Worm (Caenorhabditis elegans) whole organism, young adult: ENCODE measurements around the gene Y53G8AR.1.

Source experiments
- B0035.1 ChIP-seq: sonication (generic microtip); optimal IDR thresholded peaks from 2 replicates; lab custom pipeline; 2016; ENCODE audit warnings: missing genetic modification characterization, mild to moderate bottlenecking, missing compliant biosample characterization, missing genotype, missing genetic modification reagents
- C17E4.6 ChIP-seq: fragments of 200-800 bp; sonication (Bioruptor generic); IDR thresholded peaks from 2 replicates; pipeline ENCODE4 v1.3.6; 2022; ENCODE audit warnings: missing genetic modification reagents, missing genetic modification characterization, missing compliant biosample characterization
- F33H1.4 ChIP-seq: fragments of 200-800 bp; sonication (Bioruptor generic); IDR thresholded peaks from 2 replicates; pipeline ENCODE4 v1.3.6; 2022; ENCODE audit warnings: missing genetic modification reagents, missing genetic modification characterization, missing compliant biosample characterization
- F39B2.1 ChIP-seq: fragments of 200-800 bp; sonication (Bioruptor generic); IDR thresholded peaks from 2 replicates; pipeline ENCODE4 v1.3.6; 2022; ENCODE audit warnings: missing genetic modification reagents, missing genetic modification characterization, missing compliant biosample characterization
- F57A8.1 ChIP-seq: fragments of 200-800 bp; sonication (Bioruptor generic); optimal IDR thresholded peaks from 2 replicates; lab custom pipeline; 2018; ENCODE audit warnings: mild to moderate bottlenecking, missing genetic modification characterization, moderate library complexity, missing compliant biosample characterization
- K11D2.4 ChIP-seq: fragments of 200-800 bp; sonication (Bioruptor generic); IDR thresholded peaks from 2 replicates; pipeline ENCODE4 v1.3.6; 2022; ENCODE audit warnings: missing genetic modification reagents, missing genetic modification characterization, missing compliant biosample characterization
- K12H6.12 ChIP-seq: fragments of 200-800 bp; sonication (Bioruptor generic); optimal IDR thresholded peaks from 2 replicates; lab custom pipeline; 2018; ENCODE audit warnings: mild to moderate bottlenecking, missing genetic modification characterization, missing compliant biosample characterization
- Y53F4B.3 ChIP-seq: fragments of 200-800 bp; sonication (Bioruptor generic); IDR thresholded peaks from 2 replicates; pipeline ENCODE4 v1.3.6; 2022; ENCODE audit warnings: missing genetic modification reagents, missing genetic modification characterization, missing compliant biosample characterization
- akir-1 ChIP-seq: fragments of 200-800 bp; sonication (Bioruptor generic); optimal IDR thresholded peaks from 2 replicates; lab custom pipeline; 2018; ENCODE audit warnings: mild to moderate bottlenecking, missing genetic modification characterization, moderate library complexity, missing compliant biosample characterization
- ama-1 ChIP-seq, 3 experiments: fragments of 150-350 bp in 1 of 3; sonication (generic microtip) in 2 of 3; optimal IDR thresholded peaks; 2 replicates each; lab custom pipeline; 2014 to 2018; ENCODE audit warnings: missing biosample characterization in 2 of 3, missing genetic modification characterization in 2 of 3, missing genetic modification reagents in 2 of 3
- athp-1 ChIP-seq: sonication (generic microtip); optimal IDR thresholded peaks from 2 replicates; lab custom pipeline; 2017; ENCODE audit warnings: mild to moderate bottlenecking, missing genetic modification characterization, missing compliant biosample characterization
- attf-3 ChIP-seq: fragments of 200-800 bp; sonication (Bioruptor generic); conservative IDR thresholded peaks from 2 replicates; pipeline ENCODE4 v1.3.6; 2022; ENCODE audit warnings: missing genetic modification reagents, missing genetic modification characterization, missing compliant biosample characterization
- bed-2 ChIP-seq: fragments of 200-800 bp; sonication (Bioruptor generic); IDR thresholded peaks from 2 replicates; pipeline ENCODE4 v1.3.6; 2022; ENCODE audit warnings: missing genetic modification reagents, missing genetic modification characterization, missing compliant biosample characterization
- cebp-2 ChIP-seq: fragments of 200-800 bp; sonication (Bioruptor generic); IDR thresholded peaks from 2 replicates; pipeline ENCODE4 v1.3.6; 2022; ENCODE audit warnings: missing genetic modification characterization, missing compliant biosample characterization
- ceh-27 ChIP-seq: fragments of 200-800 bp; sonication (Bioruptor generic); optimal IDR thresholded peaks from 2 replicates; lab custom pipeline; 2018; ENCODE audit warnings: mild to moderate bottlenecking, missing genetic modification characterization, moderate library complexity, missing compliant biosample characterization
- efl-1 ChIP-seq: fragments of 150-350 bp; optimal IDR thresholded peaks from 2 replicates; lab custom pipeline; 2014; ENCODE audit warnings: missing biosample characterization, missing genetic modification reagents, missing genetic modification characterization
- egl-44 ChIP-seq: fragments of 200-800 bp; sonication (Bioruptor generic); IDR thresholded peaks from 2 replicates; pipeline ENCODE4 v1.3.6; 2022; ENCODE audit warnings: missing genetic modification reagents, missing genetic modification characterization, missing compliant biosample characterization
- egrh-3 ChIP-seq: fragments of 200-800 bp; sonication (Bioruptor generic); IDR thresholded peaks from 2 replicates; pipeline ENCODE4 v1.3.6; 2022; ENCODE audit warnings: missing genetic modification reagents, missing genetic modification characterization, missing compliant biosample characterization
- ekl-4 ChIP-seq: fragments of 200-800 bp; sonication (Bioruptor generic); IDR thresholded peaks from 2 replicates; pipeline ENCODE4 v1.3.6; 2022; ENCODE audit warnings: missing genetic modification reagents, missing genetic modification characterization, missing compliant biosample characterization
- him-1 ChIP-seq: sonication (generic microtip); optimal IDR thresholded peaks from 2 replicates; lab custom pipeline; 2016; ENCODE audit warnings: missing genotype, missing genetic modification reagents, missing genetic modification characterization, missing compliant biosample characterization
- hmg-20 ChIP-seq: fragments of 200-800 bp; sonication (Bioruptor generic); IDR thresholded peaks from 2 replicates; pipeline ENCODE4 v1.3.6; 2022; ENCODE audit warnings: missing genetic modification reagents, missing genetic modification characterization, missing compliant biosample characterization
- hrde-1 ChIP-seq: sonication (generic microtip); optimal IDR thresholded peaks from 2 replicates; lab custom pipeline; 2016; ENCODE audit warnings: missing genetic modification characterization, mild to moderate bottlenecking, missing compliant biosample characterization, moderate library complexity, missing genotype, missing genetic modification reagents, borderline replicate concordance
- hsf-1 ChIP-seq: fragments of 200-800 bp; sonication (Bioruptor generic); IDR thresholded peaks from 2 replicates; pipeline ENCODE4 v1.3.6; 2022; ENCODE audit warnings: missing genetic modification reagents, missing genetic modification characterization, missing compliant biosample characterization
- let-607 ChIP-seq, 2 experiments: fragments of 200-800 bp in 1 of 2; sonication (Bioruptor generic) in 1 of 2; sonication (generic microtip) in 1 of 2; optimal IDR thresholded peaks; 2 replicates each; lab custom pipeline; 2016 to 2018; ENCODE audit warnings: mild to moderate bottlenecking in 2 of 2, missing compliant biosample characterization in 2 of 2, missing genetic modification characterization in 2 of 2, moderate library complexity in 2 of 2, missing genotype in 1 of 2
- lin-40 ChIP-seq: sonication (generic microtip); optimal IDR thresholded peaks from 2 replicates; lab custom pipeline; 2016; ENCODE audit warnings: missing genetic modification characterization, mild to moderate bottlenecking, missing compliant biosample characterization, missing genotype, missing genetic modification reagents
- lin-54 ChIP-seq: fragments of 200-800 bp; sonication (Bioruptor generic); optimal IDR thresholded peaks from 2 replicates; lab custom pipeline; 2018; ENCODE audit warnings: mild to moderate bottlenecking, missing genetic modification characterization, missing compliant biosample characterization
- lsl-1 ChIP-seq: fragments of 200-800 bp; sonication (Bioruptor generic); optimal IDR thresholded peaks from 2 replicates; lab custom pipeline; 2018; ENCODE audit warnings: mild to moderate bottlenecking, missing genetic modification characterization, moderate library complexity, missing compliant biosample characterization
- lsy-27 ChIP-seq: sonication (generic microtip); optimal IDR thresholded peaks from 2 replicates; lab custom pipeline; 2017; ENCODE audit warnings: missing genetic modification characterization, mild to moderate bottlenecking, missing compliant biosample characterization, antibody characterized with exemption, missing genotype, borderline replicate concordance; ENCODE audit not compliant: insufficient read depth
- madf-10 ChIP-seq: sonication (generic microtip); optimal IDR thresholded peaks from 2 replicates; lab custom pipeline; 2016; ENCODE audit warnings: mild to moderate bottlenecking, missing genetic modification characterization, missing compliant biosample characterization
- madf-6 ChIP-seq: fragments of 200-800 bp; sonication (Bioruptor generic); IDR thresholded peaks from 2 replicates; pipeline ENCODE4 v1.3.6; 2022; ENCODE audit warnings: missing genetic modification reagents, missing genetic modification characterization, missing compliant biosample characterization
- mcd-1 ChIP-seq: fragments of 200-800 bp; sonication (Bioruptor generic); IDR thresholded peaks from 2 replicates; pipeline ENCODE4 v1.3.6; 2022; ENCODE audit warnings: missing genetic modification reagents, missing genetic modification characterization, missing compliant biosample characterization
- nfya-1 ChIP-seq: sonication (generic microtip); optimal IDR thresholded peaks from 2 replicates; lab custom pipeline; 2017; ENCODE audit warnings: antibody characterized with exemption, missing compliant biosample characterization, missing genetic modification characterization, borderline replicate concordance; ENCODE audit not compliant: insufficient read depth
- nfya-2 ChIP-seq: fragments of 200-800 bp; sonication (Bioruptor generic); IDR thresholded peaks from 2 replicates; pipeline ENCODE4 v1.3.6; 2022; ENCODE audit warnings: missing genetic modification reagents, missing genetic modification characterization, missing compliant biosample characterization
- nhr-179 ChIP-seq: sonication (generic microtip); optimal IDR thresholded peaks from 2 replicates; lab custom pipeline; 2016; ENCODE audit warnings: mild to moderate bottlenecking, missing genetic modification characterization, missing compliant biosample characterization
- nhr-80 ChIP-seq: sonication (generic microtip); optimal IDR thresholded peaks from 2 replicates; lab custom pipeline; 2016; ENCODE audit warnings: missing genetic modification characterization, missing compliant biosample characterization
- nhr-90 ChIP-seq: sonication (generic microtip); optimal IDR thresholded peaks from 2 replicates; lab custom pipeline; 2016; ENCODE audit warnings: missing genotype, mild to moderate bottlenecking, missing genetic modification characterization, missing compliant biosample characterization
- rcor-1 ChIP-seq: fragments of 200-800 bp; sonication (Bioruptor generic); IDR thresholded peaks from 2 replicates; pipeline ENCODE4 v1.3.6; 2022; ENCODE audit warnings: missing genetic modification reagents, missing genetic modification characterization, missing compliant biosample characterization
- rpc-1 ChIP-seq, 2 experiments: fragments of 150-350 bp in 1 of 2; sonication (generic microtip) in 1 of 2; optimal IDR thresholded peaks; 2 replicates each; lab custom pipeline; 2014 to 2018; ENCODE audit warnings: missing biosample characterization in 1 of 2, missing genetic modification characterization in 1 of 2, missing genetic modification reagents in 1 of 2, missing genotype in 1 of 2
- snpc-3.4 ChIP-seq: sonication (generic microtip); optimal IDR thresholded peaks from 2 replicates; lab custom pipeline; 2017; ENCODE audit warnings: missing genetic modification characterization, mild to moderate bottlenecking, missing compliant biosample characterization, antibody characterized with exemption, moderate library complexity, missing genotype, missing genetic modification reagents
- snpc-4 ChIP-seq, 5 experiments: fragments of 150-350 bp in 1 of 5; sonication (generic microtip) in 4 of 5; optimal IDR thresholded peaks; 2 replicates each; lab custom pipeline; 2014 to 2018; ENCODE audit warnings: missing genetic modification characterization in 5 of 5, missing biosample characterization in 3 of 5, antibody characterized with exemption in 2 of 5, mild to moderate bottlenecking in 2 of 5, missing compliant biosample characterization in 2 of 5, missing genotype in 2 of 5, moderate library complexity in 2 of 5, missing genetic modification reagents in 1 of 5
- tbp1 ChIP-seq: fragments of 200-800 bp; sonication (Bioruptor generic); optimal IDR thresholded peaks from 2 replicates; lab custom pipeline; 2018; ENCODE audit warnings: mild to moderate bottlenecking, missing genetic modification characterization, missing compliant biosample characterization
- unc-130 ChIP-seq: sonication (generic microtip); optimal IDR thresholded peaks from 2 replicates; lab custom pipeline; 2016; ENCODE audit warnings: missing genetic modification reagents, missing genetic modification characterization, missing compliant biosample characterization
- xnd-1 ChIP-seq: sonication (generic microtip); optimal IDR thresholded peaks from 2 replicates; lab custom pipeline; 2016; ENCODE audit warnings: missing genotype, missing genetic modification reagents, missing genetic modification characterization, missing compliant biosample characterization
- ztf-22 ChIP-seq: fragments of 200-800 bp; sonication (Bioruptor generic); optimal IDR thresholded peaks from 2 replicates; lab custom pipeline; 2018; ENCODE audit warnings: mild to moderate bottlenecking, missing genetic modification characterization, moderate library complexity, missing compliant biosample characterization
- ztf-25 ChIP-seq: fragments of 200-800 bp; sonication (Bioruptor generic); IDR thresholded peaks from 2 replicates; pipeline ENCODE4 v1.3.6; 2022; ENCODE audit warnings: missing genetic modification reagents, missing genetic modification characterization, missing compliant biosample characterization
- ztf-3 ChIP-seq: fragments of 200-800 bp; sonication (Bioruptor generic); optimal IDR thresholded peaks from 2 replicates; lab custom pipeline; 2018; ENCODE audit warnings: mild to moderate bottlenecking, missing genetic modification characterization, missing compliant biosample characterization

The Y53G8AR.1 gene

ce11 chrIII:3331767-3332166 is 1.1 kb upstream of the Y53G8AR.1 start (continued):
- no peak for TF ChIP-seq ztf-3
- TF ChIP-seq akir-1 (GFP tag; lab: Kevin White, UChicago): no peak
- TF ChIP-seq unc-130 (GFP tag; lab: Kevin White, UChicago): no peak
- no peak for TF ChIP-seq ceh-27 (GFP tag; lab: Kevin White, UChicago)
- no peak for TF ChIP-seq Y53F4B.3 (GFP tag; lab: Robert Waterston, UW)
- TF ChIP-seq egl-44 (GFP tag; lab: Robert Waterston, UW): no peak
- TF ChIP-seq snpc-3.4 (tag; lab: Kevin White, UChicago): no peak
- TF ChIP-seq cebp-2: no peak
- TF ChIP-seq ekl-4 (GFP tag; lab: Robert Waterston, UW): no peak
- no peak for TF ChIP-seq K12H6.12 (tag; lab: Kevin White, UChicago)
- TF ChIP-seq lsy-27 (tag; lab: Kevin White, UChicago): no peak
- TF ChIP-seq attf-3 (GFP tag; lab: Robert Waterston, UW): no peak
- TF ChIP-seq nhr-80: no peak
- no peak for TF ChIP-seq C17E4.6 (GFP tag; lab: Robert Waterston, UW)
- TF ChIP-seq lin-54 (GFP tag; lab: Kevin White, UChicago): peak; percentile 64
- peak; percentile 82 for TF ChIP-seq him-1 (tag; lab: Kevin White, UChicago)
- no peak for TF ChIP-seq bed-2 (GFP tag; lab: Robert Waterston, UW)
- peak; percentile 35 for TF ChIP-seq lsl-1 (GFP tag; lab: Kevin White, UChicago)
- TF ChIP-seq F39B2.1 (GFP tag; lab: Robert Waterston, UW): no peak
- TF ChIP-seq hmg-20 (GFP tag; lab: Robert Waterston, UW): no peak
- TF ChIP-seq rcor-1 (GFP tag; lab: Robert Waterston, UW): no peak
- TF ChIP-seq xnd-1: peak; percentile 40
- TF ChIP-seq lin-40 (tag; lab: Kevin White, UChicago): no peak
- no peak for TF ChIP-seq egrh-3 (GFP tag; lab: Robert Waterston, UW)
- TF ChIP-seq mcd-1 (GFP tag; lab: Robert Waterston, UW): peak; percentile 77
- no peak for TF ChIP-seq nhr-179 (tag; lab: Kevin White, UChicago)
- no peak for TF ChIP-seq let-607 (tag; optimal IDR thresholded peaks at IDR 0.05; lab: Kevin White, UChicago)
- no peak for TF ChIP-seq nfya-1
- TF ChIP-seq hsf-1: 0 out of 2 replicates have a peak, but pooled peaks have one; percentile 30
- no peak for TF ChIP-seq F57A8.1
- no peak for TF ChIP-seq madf-6
- TF ChIP-seq tbp1 (GFP tag; lab: Kevin White, UChicago): no peak
- no peak for TF ChIP-seq K11D2.4 (GFP tag; lab: Robert Waterston, UW)
- no peak for TF ChIP-seq B0035.1
- TF ChIP-seq ama-1 (optimal IDR thresholded peaks at IDR 0.05; lab: Kevin White, UChicago): no peak
- no peak for TF ChIP-seq ama-1 (GFP tag; optimal IDR thresholded peaks at IDR 0.05; lab: Kevin White, UChicago)
- no peak for TF ChIP-seq nhr-90 (tag; lab: Kevin White, UChicago)
- no peak for TF ChIP-seq athp-1
- no peak for TF ChIP-seq rpc-1 (optimal IDR thresholded peaks at IDR 0.05; lab: Kevin White, UChicago)
- no peak for TF ChIP-seq rpc-1 (tag; optimal IDR thresholded peaks at IDR 0.05; lab: Kevin White, UChicago)
- no peak for TF ChIP-seq ztf-22 (GFP tag; lab: Kevin White, UChicago)
- TF ChIP-seq madf-10 (tag; lab: Kevin White, UChicago): no peak
- TF ChIP-seq F33H1.4 (GFP tag; lab: Robert Waterston, UW): 0 out of 2 replicates have a peak, but pooled peaks have one; percentile 6
- TF ChIP-seq hrde-1 (tag; lab: Kevin White, UChicago): no peak
- no peak for TF ChIP-seq snpc-4 (GFP tag; optimal IDR thresholded peaks at IDR 0.05; lab: Kevin White, UChicago)
- TF ChIP-seq snpc-4 (tag; optimal IDR thresholded peaks at IDR 0.05; lab: Kevin White, UChicago): no peak
- no peak for TF ChIP-seq ztf-25 (GFP tag; lab: Robert Waterston, UW)
- TF ChIP-seq efl-1 (GFP tag; lab: Kevin White, UChicago): peak; percentile 27
- no peak for TF ChIP-seq nfya-2
- TF ChIP-seq, all 124 proteins: peak for 11
